Worm (Caenorhabditis elegans): Measurements from ENCODE around the gene T13C5.10.
A peak's percentile ranks its signal among the peaks of the same experiment; 100 is the strongest.

T13C5.10 gene

DNA sequence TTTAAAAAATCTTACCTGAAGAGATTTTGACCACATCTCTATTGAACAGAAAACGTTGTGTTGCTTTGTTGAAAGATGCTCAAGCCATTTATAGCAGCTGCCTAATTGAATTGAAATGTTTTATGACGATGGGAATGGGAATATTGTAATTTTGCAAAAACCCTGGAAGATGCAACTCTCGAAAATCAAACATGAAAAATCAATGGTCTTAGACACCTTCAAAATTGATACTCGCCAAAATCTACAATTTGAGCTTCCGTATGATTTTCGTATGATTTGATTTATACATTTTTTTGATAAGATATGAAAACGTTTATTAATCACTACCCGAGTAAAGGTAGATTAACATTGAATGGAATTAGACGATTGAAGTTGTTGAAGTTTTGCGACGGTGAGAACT is 20.5 kb downstream of the T13C5.10 start, which contains the start of gene C14F11.7:
C14F11.7 (minus strand) TSS at position 101 of the 400 bp plus-strand sequence.
- TF ChIP-seq ztf-3 (GFP tag; optimal IDR thresholded peaks at IDR 0.05), result no peak
- TF ChIP-seq rpc-1 (optimal IDR thresholded peaks at IDR 0.05), result no peak
- TF ChIP-seq rpc-1 (tag; optimal IDR thresholded peaks at IDR 0.05), result no peak
- no peak for TF ChIP-seq T07F8.4 (tag; optimal IDR thresholded peaks at IDR 0.05)
- no peak for TF ChIP-seq mcd-1 (GFP tag; IDR thresholded peaks at IDR 0.05)
- no peak for TF ChIP-seq T26A5.8 (tag; optimal IDR thresholded peaks at IDR 0.05)
- no peak for TF ChIP-seq Y67H2A.10 (GFP tag; conservative IDR thresholded peaks at IDR 0.05)
- no peak for TF ChIP-seq nfya-2 (GFP tag; IDR thresholded peaks at IDR 0.05)
- no peak for TF ChIP-seq him-1 (tag; optimal IDR thresholded peaks at IDR 0.05)
- TF ChIP-seq dpff-1 (tag; optimal IDR thresholded peaks at IDR 0.05), result no peak
- no peak for TF ChIP-seq nfya-1 (tag; optimal IDR thresholded peaks at IDR 0.05; ENCODE audit: borderline replicate concordance, insufficient read depth)
- no peak for TF ChIP-seq F37B4.10 (GFP tag; IDR thresholded peaks at IDR 0.05)
- TF ChIP-seq madf-6 (GFP tag; IDR thresholded peaks at IDR 0.05), result no peak
- no peak for TF ChIP-seq gei-17 (GFP tag; optimal IDR thresholded peaks at IDR 0.05)
- TF ChIP-seq zim-3 (tag; optimal IDR thresholded peaks at IDR 0.05), result no peak
- TF ChIP-seq hsf-1 (GFP tag; IDR thresholded peaks at IDR 0.05), result no peak
- TF ChIP-seq F49E8.2 (tag; optimal IDR thresholded peaks at IDR 0.05; ENCODE audit: insufficient read depth), result no peak

DNA sequence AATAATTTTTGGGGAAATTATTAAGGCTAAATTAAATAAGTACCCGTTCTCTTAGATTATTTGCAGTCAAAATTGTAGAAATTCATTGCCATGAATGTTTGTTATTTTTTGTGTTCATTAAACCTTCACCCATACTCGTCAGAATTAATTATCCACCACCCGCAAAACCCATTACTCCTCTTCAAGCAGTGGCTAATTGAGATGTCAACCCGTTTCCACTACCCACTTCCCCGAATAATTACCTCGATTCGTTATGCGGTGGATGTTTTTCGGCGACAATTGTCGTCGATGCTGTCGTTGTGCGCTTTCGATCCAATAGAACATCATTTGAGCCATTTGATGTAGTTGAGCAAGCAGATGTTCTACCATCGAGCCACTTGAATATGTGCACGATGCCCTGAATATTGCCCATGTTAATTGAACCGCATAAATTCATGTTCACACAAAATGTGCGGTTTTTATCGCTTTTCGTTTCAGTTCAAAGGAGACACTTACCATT is 23.4 kb downstream of the T13C5.10 start:
- no peak for TF ChIP-seq B0261.1 (tag; optimal IDR thresholded peaks at IDR 0.05)
- TF ChIP-seq nhr-120 (GFP tag; IDR thresholded peaks at IDR 0.05), result no peak
- TF ChIP-seq athp-1 (tag; optimal IDR thresholded peaks at IDR 0.05), result no peak
- TF ChIP-seq K12H6.12 (tag; optimal IDR thresholded peaks at IDR 0.05), result no peak
- no peak for TF ChIP-seq somi-1 (GFP tag; optimal IDR thresholded peaks at IDR 0.05)
- no peak for TF ChIP-seq xnd-1 (tag; optimal IDR thresholded peaks at IDR 0.05)
- TF ChIP-seq sea-2 (GFP tag; IDR thresholded peaks at IDR 0.05), result no peak
- no peak for TF ChIP-seq ceh-40 (GFP tag; IDR thresholded peaks at IDR 0.05)
- no peak for TF ChIP-seq T07F8.4 (tag; optimal IDR thresholded peaks at IDR 0.05)
- no peak for TF ChIP-seq Y53F4B.3 (GFP tag; IDR thresholded peaks at IDR 0.05)
- no peak for TF ChIP-seq lin-26 (GFP tag; IDR thresholded peaks at IDR 0.05)
- no peak for TF ChIP-seq egl-44 (GFP tag; IDR thresholded peaks at IDR 0.05)

DNA sequence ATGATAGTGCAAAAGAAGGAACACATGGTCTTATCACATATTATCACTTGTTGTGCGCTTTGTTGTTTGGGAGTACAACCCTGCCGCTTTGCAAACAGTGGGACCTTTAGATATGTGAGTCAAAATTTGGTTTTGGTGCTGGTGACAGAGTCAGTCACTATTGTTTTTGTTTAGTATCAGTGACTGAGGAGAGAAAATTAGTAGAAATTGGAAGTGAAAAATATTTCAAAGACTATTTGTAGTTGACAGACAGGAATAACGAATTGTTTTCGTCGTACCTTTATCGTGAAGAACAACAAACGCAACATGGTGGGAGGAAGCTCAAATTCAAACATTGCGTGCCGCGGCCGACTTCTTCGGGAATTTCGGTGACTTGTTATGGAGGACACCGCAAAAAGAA is 28.6 kb downstream of the T13C5.10 start, which contains the start of gene lrch-1:
lrch-1 (minus strand) TSS at position 101 of the 400 bp plus-strand sequence.
- TF ChIP-seq nfyb-1 (GFP tag; IDR thresholded peaks at IDR 0.05) (no peak), gei-17 (GFP tag; optimal IDR thresholded peaks at IDR 0.05) (no peak)

DNA sequence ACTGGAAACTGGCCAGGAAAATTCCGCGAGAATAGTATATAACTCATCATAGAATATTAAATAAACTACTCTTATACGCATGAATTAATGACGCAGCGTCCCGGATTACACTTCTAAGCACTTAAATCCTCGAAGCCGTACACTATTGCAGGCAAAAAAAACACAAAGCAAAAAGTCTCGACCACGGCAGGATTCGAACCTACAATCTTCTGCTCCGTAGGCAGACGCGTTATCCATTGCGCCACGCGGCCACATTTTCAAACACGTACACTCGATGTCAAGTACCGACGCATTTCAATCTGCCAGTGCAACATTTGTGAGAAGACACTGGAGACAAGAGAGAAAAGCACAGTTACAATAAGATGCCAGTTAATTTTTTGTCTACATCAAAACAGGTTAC is 31.9 kb downstream of the T13C5.10 start:
- TF ChIP-seq sptf-2 (GFP tag; optimal IDR thresholded peaks at IDR 0.05) (no peak), egl-44 (GFP tag; IDR thresholded peaks at IDR 0.05) (no peak), C06A6.2 (GFP tag; conservative IDR thresholded peaks at IDR 0.05) (no peak), ztf-26 (tag; optimal IDR thresholded peaks at IDR 0.05) (peak; percentile 55), sea-2 (GFP tag; IDR thresholded peaks at IDR 0.05) (no peak), F37B4.10 (GFP tag; IDR thresholded peaks at IDR 0.05) (no peak), egrh-3 (GFP tag; IDR thresholded peaks at IDR 0.05) (no peak), lsy-27 (tag; optimal IDR thresholded peaks at IDR 0.05; ENCODE audit: borderline replicate concordance, insufficient read depth) (peak; percentile 57), lag-1 (GFP tag; IDR thresholded peaks at IDR 0.05) (no peak), B0019.2 (GFP tag; conservative IDR thresholded peaks at IDR 0.05) (0 out of 2 replicates have a peak, but pooled peaks have one; percentile 54), ceh-100 (GFP tag; IDR thresholded peaks at IDR 0.05) (no peak), K11D2.4 (GFP tag; IDR thresholded peaks at IDR 0.05) (0 out of 2 replicates have a peak, but pooled peaks have one; percentile 18), let-526 (GFP tag; IDR thresholded peaks at IDR 0.05) (0 out of 2 replicates have a peak, but pooled peaks have one; percentile 22), B0035.1 (tag; optimal IDR thresholded peaks at IDR 0.05) (no peak), pbrm-1 (GFP tag; IDR thresholded peaks at IDR 0.05) (peak; percentile 85), nhr-27 (tag; optimal IDR thresholded peaks at IDR 0.05) (no peak), unc-62 (GFP tag; optimal IDR thresholded peaks at IDR 0.05) (no peak), snpc-4 (GFP tag; optimal IDR thresholded peaks at IDR 0.05) (peak; percentile 62), snpc-4 (tag; optimal IDR thresholded peaks at IDR 0.05) (no peak), ets-4 (GFP tag; optimal IDR thresholded peaks at IDR 0.05) (peak; percentile 16)

Data from whole organism, young adult.